Worm (Caenorhabditis elegans): ENCODE results near the gene pmp-2.
A peak's percentile ranks its signal among the peaks of the same experiment; 100 is the strongest.

Gene pmp-2

DNA sequence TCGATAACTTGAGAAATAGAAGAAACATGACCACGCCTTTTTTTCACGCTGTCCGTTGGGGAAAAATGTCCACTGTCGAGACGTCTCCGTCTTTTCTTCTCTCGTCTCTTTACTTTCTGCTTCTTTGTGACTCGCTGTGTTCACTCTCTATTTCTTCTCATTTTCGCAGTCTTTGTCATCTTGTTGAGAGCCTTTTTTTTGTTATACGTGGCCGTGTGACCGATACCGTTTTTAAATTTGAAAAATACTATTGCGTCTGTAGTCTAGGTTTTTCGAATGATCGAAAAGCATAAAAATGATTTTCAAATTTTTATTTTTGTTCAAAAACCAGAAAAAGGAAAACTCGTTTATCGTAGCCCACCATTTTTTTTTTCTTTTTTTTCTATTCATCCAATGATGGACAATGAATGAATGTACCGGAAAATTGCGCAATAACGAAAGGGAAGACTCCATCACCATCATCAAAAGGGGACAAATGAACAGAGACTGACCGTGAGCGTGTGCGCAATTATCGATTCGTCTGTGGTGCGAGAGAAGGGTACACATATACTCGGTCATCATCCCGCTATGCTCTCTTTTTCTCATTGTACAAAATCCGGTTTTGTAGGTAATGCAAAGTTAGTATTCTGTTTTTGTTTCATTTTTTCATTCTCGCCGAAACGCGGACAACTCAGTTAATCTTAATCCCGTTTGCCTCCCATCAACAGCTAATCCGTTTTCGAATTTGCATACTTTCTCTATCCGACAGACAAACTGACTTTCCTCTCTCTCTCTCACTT, 43.2 kb downstream of the pmp-2 start:
- TF ChIP-seq ceh-82 (tag; optimal IDR thresholded peaks at IDR 0.05): peak in 1 of 3 experiments; percentile 11
- TF ChIP-seq egl-13 (tag; optimal IDR thresholded peaks at IDR 0.05): no peak
- TF ChIP-seq lsy-2 (tag; optimal IDR thresholded peaks at IDR 0.05): peak in 1 of 2 experiments; percentile 25
- no peak for TF ChIP-seq irx-1 (tag; optimal IDR thresholded peaks at IDR 0.05)
- TF ChIP-seq fkh-4 (tag; optimal IDR thresholded peaks at IDR 0.05; ENCODE audit: borderline replicate concordance): no peak
- TF ChIP-seq mep-1 (tag; optimal IDR thresholded peaks at IDR 0.05): peak; percentile 56
- no peak for TF ChIP-seq aly-2 (tag; optimal IDR thresholded peaks at IDR 0.05)
- TF ChIP-seq lin-14 (GFP tag; optimal IDR thresholded peaks at IDR 0.05): peak; percentile 18
- TF ChIP-seq skn-1 (tag; optimal IDR thresholded peaks at IDR 0.05): peak; percentile 61
- peak; percentile 72 for TF ChIP-seq blmp-1 (tag; optimal IDR thresholded peaks at IDR 0.05)
- peak; percentile 75 for TF ChIP-seq nhr-85 (tag)
- TF ChIP-seq rnt-1 (tag; optimal IDR thresholded peaks at IDR 0.05): peak; percentile 14
- no peak for TF ChIP-seq nhr-77 (tag; optimal IDR thresholded peaks at IDR 0.05)
- TF ChIP-seq lir-3 (tag; optimal IDR thresholded peaks at IDR 0.05; ENCODE audit: poor library complexity): no peak
- no peak for TF ChIP-seq hpl-2 (GFP tag; optimal IDR thresholded peaks at IDR 0.05)
- TF ChIP-seq egl-27 (tag; optimal IDR thresholded peaks at IDR 0.05): peak in 1 of 2 experiments; percentile 59
- no peak for TF ChIP-seq snu-23 (GFP tag; optimal IDR thresholded peaks at IDR 0.05)
- peak; percentile 40 for TF ChIP-seq snpc-4 (tag; optimal IDR thresholded peaks at IDR 0.05)
- no peak for TF ChIP-seq pqm-1 (tag; optimal IDR thresholded peaks at IDR 0.05)
- no peak for TF ChIP-seq mef-2 (tag; optimal IDR thresholded peaks at IDR 0.05)
- TF ChIP-seq grh-1 (GFP tag; IDR thresholded peaks at IDR 0.05): peak; percentile 21; the same call in 1 of the 2 replicates
- TF ChIP-seq elt-3 (tag; optimal IDR thresholded peaks at IDR 0.05): no peak
- TF ChIP-seq mab-9 (GFP tag; IDR thresholded peaks at IDR 0.05): no peak
- TF ChIP-seq ceh-88 (GFP tag; IDR thresholded peaks at IDR 0.05): no peak
- peak in 1 of 2 experiments; percentile 11 for TF ChIP-seq efl-1 (optimal IDR thresholded peaks at IDR 0.05)
- TF ChIP-seq efl-1 (GFP tag; optimal IDR thresholded peaks at IDR 0.05 in 1 of 2): peak in 1 of 2 experiments; percentile 42
- TF ChIP-seq C16A3.4 (tag; optimal IDR thresholded peaks at IDR 0.05): no peak

ce11 chrII:6843680-6844079, 43.9 kb downstream of the pmp-2 start:
- TF ChIP-seq isw-1 (GFP tag; IDR thresholded peaks at IDR 0.05) (no peak), ceh-82 (tag; optimal IDR thresholded peaks at IDR 0.05) (peak in 1 of 3 experiments; percentile 7), nhr-85 (tag) (peak; percentile 62), blmp-1 (tag; optimal IDR thresholded peaks at IDR 0.05) (peak; percentile 15), lin-14 (GFP tag; optimal IDR thresholded peaks at IDR 0.05) (peak; percentile 66)

DNA sequence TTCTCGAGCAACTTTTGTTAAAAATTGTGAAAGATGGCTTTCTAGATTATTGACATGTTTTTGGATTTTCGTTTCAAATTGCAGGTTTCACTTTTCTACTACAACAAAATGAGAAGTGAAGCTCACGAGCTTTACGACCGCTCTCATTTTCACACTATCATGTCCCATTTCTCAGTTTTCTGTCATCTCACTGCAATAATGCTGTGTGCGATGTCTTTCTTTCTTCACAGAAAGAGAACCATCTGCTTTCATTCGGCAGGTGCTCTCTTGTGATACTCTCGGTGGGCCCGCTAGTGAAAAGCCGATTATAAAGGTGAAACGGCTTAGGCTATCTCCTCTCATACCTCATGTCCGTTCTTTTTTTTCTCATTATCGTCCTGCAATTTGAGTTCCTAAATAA, 44.4 kb downstream of the pmp-2 start:
- TF ChIP-seq nhr-76 (tag; optimal IDR thresholded peaks at IDR 0.05) (no peak), jun-1 (tag; optimal IDR thresholded peaks at IDR 0.05) (no peak), pag-3 (tag; optimal IDR thresholded peaks at IDR 0.05; ENCODE audit: borderline replicate concordance, insufficient read depth) (no peak), egl-27 (tag; optimal IDR thresholded peaks at IDR 0.05) (peak in 1 of 2 experiments; percentile 45), lin-14 (GFP tag; optimal IDR thresholded peaks at IDR 0.05) (no peak), tbx-2 (tag; optimal IDR thresholded peaks at IDR 0.05) (no peak), hlh-4 (tag; optimal IDR thresholded peaks at IDR 0.05) (no peak), rnt-1 (tag; optimal IDR thresholded peaks at IDR 0.05) (peak; percentile 47), sptf-1 (tag; optimal IDR thresholded peaks at IDR 0.05) (no peak), alr-1 (tag; optimal IDR thresholded peaks at IDR 0.05; ENCODE audit: borderline replicate concordance) (no peak), mab-9 (GFP tag; IDR thresholded peaks at IDR 0.05) (no peak), nhr-20 (tag; optimal IDR thresholded peaks at IDR 0.05) (no peak)

DNA sequence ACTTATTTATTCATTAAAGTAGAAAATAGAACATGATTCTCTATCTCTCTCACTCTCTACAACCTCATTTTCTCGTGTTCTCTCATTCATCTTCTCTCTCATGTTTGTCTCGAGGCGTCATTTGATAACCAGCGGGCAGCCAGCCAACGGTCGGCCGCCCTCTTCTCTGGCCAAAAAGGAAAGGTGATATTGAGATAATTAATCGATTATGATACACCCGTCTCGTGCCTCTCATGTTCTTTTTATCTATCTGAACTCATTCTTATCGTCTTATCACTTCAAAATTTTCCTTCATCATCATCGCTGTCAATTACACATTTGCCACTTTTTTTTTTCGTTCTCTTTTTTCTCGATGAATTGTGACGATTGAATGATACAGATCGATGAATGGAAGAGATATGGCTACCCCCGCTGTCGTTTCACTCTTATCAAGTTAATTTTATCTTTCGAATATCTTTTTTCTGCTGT, 44.9 kb downstream of the pmp-2 start:
- TF ChIP-seq ceh-8 (GFP tag; optimal IDR thresholded peaks at IDR 0.05) (no peak), ztf-4 (tag; optimal IDR thresholded peaks at IDR 0.05) (peak; percentile 40), dpl-1 (GFP tag; optimal IDR thresholded peaks at IDR 0.05) (peak in 1 of 3 experiments; percentile 5), aly-2 (tag; optimal IDR thresholded peaks at IDR 0.05) (no peak), elt-2 (tag; optimal IDR thresholded peaks at IDR 0.05) (peak; percentile 98), nhr-47 (tag; optimal IDR thresholded peaks at IDR 0.05) (peak; percentile 66), C34B4.2 (tag; optimal IDR thresholded peaks at IDR 0.05) (no peak), ceh-82 (tag; optimal IDR thresholded peaks at IDR 0.05) (peak in 2 of 3 experiments; percentile 7 to 14), nhr-237 (tag; optimal IDR thresholded peaks at IDR 0.05) (no peak), nhr-84 (tag; optimal IDR thresholded peaks at IDR 0.05) (no peak), nhr-71 (tag; optimal IDR thresholded peaks at IDR 0.05) (peak; percentile 94), zag-1 (tag; optimal IDR thresholded peaks at IDR 0.05) (no peak), fkh-10 (GFP tag; optimal IDR thresholded peaks at IDR 0.05) (no peak), rnt-1 (tag; optimal IDR thresholded peaks at IDR 0.05) (peak; percentile 43)
